Worm (Caenorhabditis elegans): ENCODE measurements around the gene clec-241.

DNA sequence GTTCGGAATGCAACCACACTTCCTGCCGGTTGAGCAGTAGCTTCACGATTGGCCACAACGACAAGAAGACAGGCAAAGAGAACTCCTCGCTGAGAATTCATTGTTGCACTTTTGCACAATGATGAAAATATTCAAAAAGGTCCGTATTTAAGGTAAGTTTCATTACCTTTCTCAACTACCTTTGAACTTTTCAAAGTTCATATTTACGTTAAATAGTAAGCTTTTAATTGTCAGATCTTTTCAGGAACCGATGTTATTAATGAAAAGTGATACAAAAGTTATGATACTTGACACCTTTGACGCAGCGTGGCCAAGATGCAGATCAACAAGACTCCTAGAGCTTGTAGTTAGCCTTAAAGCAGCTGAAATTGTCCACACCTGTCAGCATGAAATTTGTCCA is 8.2 kb upstream of the clec-241 start, which contains the start of gene F49H6.12:
- TF ChIP-seq irx-1 (tag; optimal IDR thresholded peaks at IDR 0.05) (no peak), ama-1 (optimal IDR thresholded peaks at IDR 0.05) (no peak), vab-15 (tag; optimal IDR thresholded peaks at IDR 0.05) (no peak), aly-2 (tag; optimal IDR thresholded peaks at IDR 0.05) (no peak), C04F5.9 (tag; optimal IDR thresholded peaks at IDR 0.05) (no peak), unc-130 (tag; optimal IDR thresholded peaks at IDR 0.05) (no peak), mef-2 (tag; optimal IDR thresholded peaks at IDR 0.05) (no peak)
